Fruit fly (Drosophila melanogaster) whole organism, pupa: Measurements from ENCODE around the gene Gad1.

Source experiments
- CG10348 ChIP-seq: fragments of 200-800 bp; sonication (Bioruptor generic); IDR thresholded peaks from 2 replicates; pipeline ENCODE4 v1.3.6; 2022; ENCODE audit warnings: missing biosample characterization, missing genetic modification characterization
- CG12605 ChIP-seq: fragments of 200-800 bp; sonication (Bioruptor generic); IDR thresholded peaks from 2 replicates; pipeline ENCODE4 v1.3.6; 2022; ENCODE audit warnings: missing biosample characterization, missing genetic modification characterization
- CG13204 ChIP-seq: fragments of 200-800 bp; sonication (Bioruptor generic); optimal IDR thresholded peaks from 2 replicates; lab custom pipeline; 2018; ENCODE audit warnings: missing biosample characterization, mild to moderate bottlenecking, missing genetic modification characterization, moderate library complexity
- CG14655 ChIP-seq: fragments of 200-800 bp; sonication (Bioruptor generic); optimal IDR thresholded peaks from 3 replicates; lab custom pipeline; 2017; ENCODE audit warnings: mild to moderate bottlenecking, missing biosample characterization, missing genetic modification reagents, missing genetic modification characterization
- CG15710 ChIP-seq: fragments of 200-800 bp; sonication (Bioruptor generic); optimal IDR thresholded peaks from 2 replicates; lab custom pipeline; 2018; ENCODE audit warnings: missing biosample characterization, mild to moderate bottlenecking, missing genetic modification characterization, moderate library complexity
- CG17806 ChIP-seq: fragments of 200-800 bp; sonication (Bioruptor generic); optimal IDR thresholded peaks from 2 replicates; lab custom pipeline; 2018; ENCODE audit warnings: missing biosample characterization, mild to moderate bottlenecking, missing genetic modification characterization, moderate library complexity
- CG34367 ChIP-seq: fragments of 200-800 bp; sonication (Bioruptor generic); optimal IDR thresholded peaks from 2 replicates; lab custom pipeline; 2018; ENCODE audit warnings: missing biosample characterization, mild to moderate bottlenecking, missing genetic modification characterization
- CG4496 ChIP-seq: fragments of 200-800 bp; sonication (Bioruptor generic); IDR thresholded peaks from 3 replicates; pipeline ENCODE4 v1.3.6; 2022; ENCODE audit warnings: missing biosample characterization, missing genetic modification characterization
- CG8159 ChIP-seq: fragments of 200-800 bp; sonication (Bioruptor generic); optimal IDR thresholded peaks from 3 replicates; lab custom pipeline; 2018; ENCODE audit warnings: missing biosample characterization, mild to moderate bottlenecking, missing genetic modification characterization, moderate library complexity
- CG8301 ChIP-seq: fragments of 200-800 bp; sonication (Bioruptor generic); optimal IDR thresholded peaks from 2 replicates; lab custom pipeline; 2018; ENCODE audit warnings: missing biosample characterization, mild to moderate bottlenecking, missing genetic modification characterization
- CG9948 ChIP-seq: fragments of 200-800 bp; sonication (Bioruptor generic); optimal IDR thresholded peaks from 2 replicates; lab custom pipeline; 2018; ENCODE audit warnings: missing biosample characterization, mild to moderate bottlenecking, missing genetic modification characterization, moderate library complexity
- D1 ChIP-seq: fragments of 200-800 bp; sonication (Bioruptor generic); optimal IDR thresholded peaks from 2 replicates; lab custom pipeline; 2018; ENCODE audit warnings: missing biosample characterization, mild to moderate bottlenecking, missing genetic modification characterization, moderate library complexity
- EcR ChIP-seq: fragments of 200-800 bp; sonication (Bioruptor generic); optimal IDR thresholded peaks from 3 replicates; lab custom pipeline; 2019; ENCODE audit warnings: missing biosample characterization, missing genetic modification characterization, mild to moderate bottlenecking, moderate library complexity, missing genetic modification reagents
- Ets98B ChIP-seq: fragments of 200-800 bp; sonication (Bioruptor generic); IDR thresholded peaks from 2 replicates; pipeline ENCODE4 v1.3.6; 2022; ENCODE audit warnings: missing biosample characterization, missing genetic modification characterization
- Pif1A ChIP-seq: fragments of 200-800 bp; sonication (Bioruptor generic); optimal IDR thresholded peaks from 3 replicates; lab custom pipeline; 2016; ENCODE audit warnings: missing biosample characterization, missing genetic modification characterization
- Pif1B ChIP-seq: fragments of 200-800 bp; sonication (Bioruptor generic); optimal IDR thresholded peaks from 3 replicates; lab custom pipeline; 2016; ENCODE audit warnings: missing biosample characterization, missing genetic modification characterization
- Snoo ChIP-seq: fragments of 200-800 bp; sonication (Bioruptor generic); optimal IDR thresholded peaks from 3 replicates; lab custom pipeline; 2017; ENCODE audit warnings: missing biosample characterization, mild to moderate bottlenecking, missing genetic modification characterization, inconsistent platforms
- fd96Ca ChIP-seq: fragments of 200-800 bp; sonication (Bioruptor generic); IDR thresholded peaks from 3 replicates; pipeline ENCODE4 v1.3.6; 2022; ENCODE audit warnings: missing biosample characterization, missing genetic modification characterization
- gl ChIP-seq: fragments of 200-800 bp; sonication (Bioruptor generic); optimal IDR thresholded peaks from 2 replicates; lab custom pipeline; 2018; ENCODE audit warnings: missing biosample characterization, mild to moderate bottlenecking, missing genetic modification characterization
- rn ChIP-seq: fragments of 200-800 bp; sonication (Bioruptor generic); IDR thresholded peaks from 2 replicates; pipeline ENCODE4 v1.3.6; 2022; ENCODE audit warnings: missing biosample characterization, missing genetic modification characterization

Gene Gad1

dm6 chr3L:4061921-4062474 lies 26.5 kb downstream of the Gad1 start, which contains the start of gene dib:
dib (plus strand) TSS chr3L:4062292.
- TF ChIP-seq Pif1B (GFP tag; lab: Kevin White, UChicago) (no peak), gl (no peak), CG12605 (GFP tag; lab: Robert Waterston, UW) (no peak), CG14655 (GFP tag; lab: Kevin White, UChicago) (no peak), CG10348 (GFP tag; lab: Robert Waterston, UW) (no peak), Ets98B (GFP tag; lab: Robert Waterston, UW) (no peak), CG17806 (tag; lab: Kevin White, UChicago) (no peak), CG8159 (tag; lab: Kevin White, UChicago) (no peak), CG8301 (no peak), CG9948 (tag; lab: Kevin White, UChicago) (no peak), CG13204 (GFP tag; lab: Kevin White, UChicago) (no peak), Snoo (tag; lab: Kevin White, UChicago) (no peak), CG34367 (no peak), rn (GFP tag; lab: Robert Waterston, UW) (no peak), Pif1A (GFP tag; lab: Kevin White, UChicago) (no peak)

dm6 chr3L:4059293-4059820 lies 29.2 kb downstream of the Gad1 start, which contains the start of gene Ugt305A1:
Ugt305A1 (plus strand) TSS chr3L:4059770.
- no peak for TF ChIP-seq CG13204 (GFP tag; lab: Kevin White, UChicago)
- no peak for TF ChIP-seq CG14655 (GFP tag; lab: Kevin White, UChicago)
- TF ChIP-seq CG10348 (GFP tag; lab: Robert Waterston, UW): no peak
- no peak for TF ChIP-seq CG8159 (tag; lab: Kevin White, UChicago)
- TF ChIP-seq Pif1B (GFP tag; lab: Kevin White, UChicago): no peak
- TF ChIP-seq gl: no peak
- no peak for TF ChIP-seq CG9948 (tag; lab: Kevin White, UChicago)
- no peak for TF ChIP-seq fd96Ca (GFP tag; lab: Robert Waterston, UW)
- TF ChIP-seq EcR (GFP tag; lab: Kevin White, UChicago): no peak
- TF ChIP-seq CG17806 (tag; lab: Kevin White, UChicago): no peak
- no peak for TF ChIP-seq Pif1A (GFP tag; lab: Kevin White, UChicago)
- TF ChIP-seq rn (GFP tag; lab: Robert Waterston, UW): no peak
- TF ChIP-seq CG8301: no peak
- no peak for TF ChIP-seq Snoo (tag; lab: Kevin White, UChicago)
- no peak for TF ChIP-seq CG4496 (GFP tag; lab: Robert Waterston, UW)
- TF ChIP-seq CG12605 (GFP tag; lab: Robert Waterston, UW): no peak
- TF ChIP-seq CG15710: no peak
- TF ChIP-seq Ets98B (GFP tag; lab: Robert Waterston, UW): no peak

- peak; percentile 35 for TF ChIP-seq Ets98B (GFP tag; lab: Robert Waterston, UW)
- TF ChIP-seq CG4496 (GFP tag; lab: Robert Waterston, UW): peak; percentile 24; the same call in 1 of the 3 replicates
- no peak for TF ChIP-seq D1 (tag; lab: Kevin White, UChicago)
- no peak for TF ChIP-seq CG14655 (GFP tag; lab: Kevin White, UChicago)
- peak; percentile 52; the same call in 1 of the 3 replicates for TF ChIP-seq fd96Ca (GFP tag; lab: Robert Waterston, UW)
- no peak for TF ChIP-seq rn (GFP tag; lab: Robert Waterston, UW)
These were observed 31.7 kb downstream of the Gad1 start for dm6 chr3L:4056812-4057211.

- TF ChIP-seq fd96Ca (GFP tag; lab: Robert Waterston, UW) (0 out of 3 replicates have a peak, but pooled peaks have one; percentile 38), CG17806 (tag; lab: Kevin White, UChicago) (no peak), rn (GFP tag; lab: Robert Waterston, UW) (no peak)
These were observed 33.0 kb downstream of the Gad1 start for dm6 chr3L:4055438-4055962.

dm6 chr3L:4049082-4049481 lies 39.5 kb downstream of the Gad1 start:
- TF ChIP-seq CG14655 (GFP tag; lab: Kevin White, UChicago) (no peak), Pif1B (GFP tag; lab: Kevin White, UChicago) (no peak), CG17806 (tag; lab: Kevin White, UChicago) (no peak)

dm6 chr3L:4047635-4048034 lies 40.9 kb downstream of the Gad1 start, which contains the start of gene Dpy-30L2:
Dpy-30L2 (minus strand) TSS chr3L:4047735.
- TF ChIP-seq D1 (tag; lab: Kevin White, UChicago) (no peak), fd96Ca (GFP tag; lab: Robert Waterston, UW) (no peak), CG4496 (GFP tag; lab: Robert Waterston, UW) (no peak), CG14655 (GFP tag; lab: Kevin White, UChicago) (no peak), rn (GFP tag; lab: Robert Waterston, UW) (no peak), CG9948 (tag; lab: Kevin White, UChicago) (no peak), CG12605 (GFP tag; lab: Robert Waterston, UW) (no peak), CG8301 (no peak)
- TF ChIP-seq, all 21 proteins: peak for 0
